Fruit fly (Drosophila melanogaster) whole organism, embryonic: Measurements from ENCODE around the gene OtopLc.

Source experiments
- Abd-B ChIP-seq: fragments of 200-800 bp; sonication (Bioruptor generic); optimal IDR thresholded peaks from 2 replicates; lab custom pipeline; 2018; ENCODE audit warnings: missing biosample characterization, mild to moderate bottlenecking, missing genetic modification characterization, moderate library complexity
- Atf6 ChIP-seq: fragments of 200-800 bp; sonication (Bioruptor generic); IDR thresholded peaks from 2 replicates; pipeline ENCODE4 v1.3.6; 2022; ENCODE audit warnings: missing biosample characterization, missing genetic modification characterization
- B-H1 ChIP-seq: fragments of 200-800 bp; sonication (Bioruptor generic); IDR thresholded peaks from 3 replicates; pipeline ENCODE4 v1.3.6; 2022; ENCODE audit warnings: missing biosample characterization, missing genetic modification characterization
- Bteb2 ChIP-seq: fragments of 200-800 bp; sonication (Bioruptor generic); optimal IDR thresholded peaks from 2 replicates; lab custom pipeline; 2016; ENCODE audit warnings: missing biosample characterization, missing genetic modification characterization
- CG10431 ChIP-seq: fragments of 200-800 bp; sonication (Bioruptor generic); optimal IDR thresholded peaks from 3 replicates; lab custom pipeline; 2018; ENCODE audit warnings: missing biosample characterization, mild to moderate bottlenecking, missing genetic modification characterization
- CG10959 ChIP-seq: fragments of 200-800 bp; sonication (Bioruptor generic); IDR thresholded peaks from 2 replicates; pipeline ENCODE4 v1.3.6; 2022; ENCODE audit warnings: missing biosample characterization, missing genetic modification characterization
- CG12744 ChIP-seq: fragments of 200-800 bp; sonication (Bioruptor generic); optimal IDR thresholded peaks from 2 replicates; lab custom pipeline; 2016; ENCODE audit warnings: missing biosample characterization, missing genetic modification characterization
- CG13123 ChIP-seq: fragments of 200-800 bp; sonication (Bioruptor generic); optimal IDR thresholded peaks from 2 replicates; lab custom pipeline; 2016; ENCODE audit warnings: missing biosample characterization, missing genetic modification characterization
- CG13894 ChIP-seq: fragments of 200-800 bp; sonication (Bioruptor generic); optimal IDR thresholded peaks from 3 replicates; lab custom pipeline; 2018; ENCODE audit warnings: missing biosample characterization, mild to moderate bottlenecking, missing genetic modification characterization, moderate library complexity
- CG14710 ChIP-seq: fragments of 200-800 bp; sonication (Bioruptor generic); optimal IDR thresholded peaks from 3 replicates; lab custom pipeline; 2019; ENCODE audit warnings: missing biosample characterization, mild to moderate bottlenecking, missing genetic modification characterization, moderate library complexity
- CG17385 ChIP-seq: fragments of 200-800 bp; sonication (Bioruptor generic); optimal IDR thresholded peaks from 3 replicates; lab custom pipeline; 2018; ENCODE audit warnings: missing biosample characterization, mild to moderate bottlenecking, missing genetic modification characterization
- CG1792 ChIP-seq: fragments of 200-800 bp; sonication (Bioruptor generic); optimal IDR thresholded peaks from 2 replicates; lab custom pipeline; 2016; ENCODE audit warnings: missing biosample characterization, missing genetic modification characterization
- CG18476 ChIP-seq: fragments of 200-800 bp; sonication (Bioruptor generic); optimal IDR thresholded peaks from 2 replicates; lab custom pipeline; 2016; ENCODE audit warnings: missing biosample characterization, mild to moderate bottlenecking, missing genetic modification characterization
- CG2712 ChIP-seq: fragments of 200-800 bp; optimal IDR thresholded peaks from 3 replicates; lab custom pipeline; 2019; ENCODE audit warnings: missing biosample characterization, mild to moderate bottlenecking, missing genetic modification characterization, moderate library complexity
- CG43689 ChIP-seq: fragments of 200-800 bp; sonication (Bioruptor generic); IDR thresholded peaks from 2 replicates; pipeline ENCODE4 v1.3.6; 2022; ENCODE audit warnings: missing biosample characterization, missing genetic modification characterization
- CG6689 ChIP-seq: fragments of 200-800 bp; sonication (Bioruptor generic); IDR thresholded peaks from 2 replicates; pipeline ENCODE4 v1.3.6; 2022; ENCODE audit warnings: missing biosample characterization, missing genetic modification characterization
- CG6813 ChIP-seq: fragments of 200-800 bp; sonication (Bioruptor generic); optimal IDR thresholded peaks from 2 replicates; lab custom pipeline; 2017; ENCODE audit warnings: missing biosample characterization, missing genetic modification characterization, mild to moderate bottlenecking, moderate library complexity, missing genetic modification reagents
- CG7556 ChIP-seq: fragments of 200-800 bp; sonication (Bioruptor generic); optimal IDR thresholded peaks from 2 replicates; lab custom pipeline; 2017; ENCODE audit warnings: missing biosample characterization, mild to moderate bottlenecking, missing genetic modification characterization
- CG8290 ChIP-seq, 3 experiments: fragments of 200-800 bp; sonication (Bioruptor generic); optimal IDR thresholded peaks; 2 replicates each; lab custom pipeline; 2016 to 2019; ENCODE audit warnings: missing biosample characterization in 3 of 3, missing genetic modification characterization in 3 of 3, mild to moderate bottlenecking in 2 of 3, moderate library complexity in 1 of 3
- Drgx ChIP-seq: fragments of 200-800 bp; sonication (Bioruptor generic); IDR thresholded peaks from 2 replicates; pipeline ENCODE4 v1.3.6; 2022; ENCODE audit warnings: missing biosample characterization, missing genetic modification characterization
- Ets97D ChIP-seq: fragments of 200-800 bp; sonication (Bioruptor generic); optimal IDR thresholded peaks from 3 replicates; lab custom pipeline; 2016; ENCODE audit warnings: missing biosample characterization, missing genetic modification characterization
- Fer2 ChIP-seq: fragments of 200-800 bp; sonication (Bioruptor generic); optimal IDR thresholded peaks from 2 replicates; lab custom pipeline; 2018; ENCODE audit warnings: missing biosample characterization, mild to moderate bottlenecking, missing genetic modification characterization, moderate library complexity
- Poxn ChIP-seq: fragments of 200-800 bp; sonication (Bioruptor generic); IDR thresholded peaks from 2 replicates; pipeline ENCODE4 v1.3.6; 2022; ENCODE audit warnings: missing biosample characterization, missing genetic modification characterization
- Ravus ChIP-seq: fragments of 200-800 bp; sonication (Bioruptor generic); IDR thresholded peaks from 2 replicates; pipeline ENCODE4 v1.3.6; 2022; ENCODE audit warnings: missing biosample characterization, missing genetic modification characterization
- Trl ChIP-seq, 3 experiments: fragments of >200 bp in 2 of 3; fragments of 200-800 bp in 1 of 3; sonication (Bioruptor generic) in 1 of 3; optimal IDR thresholded peaks; 2 replicates in 1 of 3; 3 replicates in 2 of 3; lab custom pipeline; 2016 to 2017; ENCODE audit warnings: missing biosample characterization in 1 of 3, missing genetic modification characterization in 1 of 3
- Vsx1 ChIP-seq: fragments of 200-800 bp; sonication (Bioruptor generic); optimal IDR thresholded peaks from 2 replicates; lab custom pipeline; 2017; ENCODE audit warnings: missing biosample characterization, mild to moderate bottlenecking, missing genetic modification characterization, missing genetic modification reagents
- ato ChIP-seq: fragments of 200-800 bp; sonication (Bioruptor generic); IDR thresholded peaks from 2 replicates; pipeline ENCODE4 v1.3.6; 2022; ENCODE audit warnings: missing biosample characterization, missing genetic modification characterization; ENCODE audit not compliant: partially characterized antibody
- bbx ChIP-seq: fragments of 200-800 bp; sonication (Bioruptor generic); IDR thresholded peaks from 2 replicates; pipeline ENCODE4 v1.3.6; 2022; ENCODE audit warnings: missing biosample characterization, missing genetic modification characterization; ENCODE audit not compliant: partially characterized antibody
- br ChIP-seq: fragments of >200 bp; optimal IDR thresholded peaks from 2 replicates; lab custom pipeline; 2017
- caup ChIP-seq: fragments of 200-800 bp; sonication (Bioruptor generic); optimal IDR thresholded peaks from 3 replicates; lab custom pipeline; 2017; ENCODE audit warnings: missing biosample characterization, mild to moderate bottlenecking, missing genetic modification characterization, moderate library complexity; ENCODE audit not compliant: severe bottlenecking
- chn ChIP-seq: fragments of 200-800 bp; sonication (Bioruptor generic); optimal IDR thresholded peaks from 2 replicates; lab custom pipeline; 2016; ENCODE audit warnings: missing biosample characterization, missing genetic modification characterization
- crp ChIP-seq, 2 experiments: fragments of 200-800 bp; sonication (Bioruptor generic); optimal IDR thresholded peaks; 2 replicates in 1 of 2; 3 replicates in 1 of 2; lab custom pipeline; 2017; ENCODE audit warnings: missing biosample characterization in 2 of 2, missing genetic modification characterization in 2 of 2, mild to moderate bottlenecking in 1 of 2, moderate library complexity in 1 of 2
- cwo ChIP-seq: fragments of 200-800 bp; sonication (Bioruptor generic); optimal IDR thresholded peaks from 3 replicates; lab custom pipeline; 2017; ENCODE audit warnings: missing biosample characterization, missing genetic modification characterization, mild to moderate bottlenecking, moderate library complexity, missing genetic modification reagents
- dati ChIP-seq: fragments of 200-800 bp; sonication (Bioruptor generic); IDR thresholded peaks from 2 replicates; pipeline ENCODE4 v1.3.6; 2022; ENCODE audit warnings: missing biosample characterization, missing genetic modification characterization
- esg ChIP-seq: fragments of 200-800 bp; sonication (Bioruptor generic); conservative IDR thresholded peaks from 2 replicates; pipeline ENCODE4 v1.3.6; 2022; ENCODE audit warnings: missing biosample characterization, missing genetic modification characterization
- grau ChIP-seq: fragments of 200-800 bp; optimal IDR thresholded peaks from 3 replicates; lab custom pipeline; 2019; ENCODE audit warnings: missing biosample characterization, mild to moderate bottlenecking, missing genetic modification characterization, moderate library complexity
- gsb ChIP-seq: fragments of 200-800 bp; sonication (Bioruptor generic); IDR thresholded peaks from 2 replicates; pipeline ENCODE4 v1.3.6; 2022; ENCODE audit warnings: missing biosample characterization, missing genetic modification characterization
- nerfin-1 ChIP-seq: fragments of 200-800 bp; sonication (Bioruptor generic); optimal IDR thresholded peaks from 3 replicates; lab custom pipeline; 2019; ENCODE audit warnings: missing biosample characterization, mild to moderate bottlenecking, missing genetic modification characterization, moderate library complexity
- nerfin-2 ChIP-seq: fragments of 200-800 bp; sonication (Bioruptor generic); IDR thresholded peaks from 2 replicates; pipeline ENCODE4 v1.3.6; 2022; ENCODE audit warnings: missing biosample characterization, missing genetic modification characterization; ENCODE audit not compliant: partially characterized antibody
- pho ChIP-seq: fragments of 200-800 bp; sonication (Bioruptor generic); optimal IDR thresholded peaks from 2 replicates; lab custom pipeline; 2016; ENCODE audit warnings: missing biosample characterization, missing genetic modification characterization
- pzg ChIP-seq: fragments of 200-800 bp; sonication (Bioruptor generic); optimal IDR thresholded peaks from 3 replicates; lab custom pipeline; 2018; ENCODE audit warnings: missing biosample characterization, mild to moderate bottlenecking, missing genetic modification characterization, moderate library complexity
- repo ChIP-seq: fragments of 200-800 bp; sonication (Bioruptor generic); optimal IDR thresholded peaks from 2 replicates; lab custom pipeline; 2016; ENCODE audit warnings: missing biosample characterization, missing genetic modification characterization
- sd ChIP-seq: fragments of 200-800 bp; sonication (Bioruptor generic); optimal IDR thresholded peaks from 3 replicates; lab custom pipeline; 2018; ENCODE audit warnings: missing biosample characterization, mild to moderate bottlenecking, missing genetic modification characterization, moderate library complexity
- sna ChIP-seq: fragments of 200-800 bp; sonication (Bioruptor generic); IDR thresholded peaks from 2 replicates; pipeline ENCODE4 v1.3.6; 2022; ENCODE audit warnings: missing biosample characterization, missing genetic modification characterization; ENCODE audit not compliant: partially characterized antibody
- tna ChIP-seq: fragments of 200-800 bp; sonication (Bioruptor generic); IDR thresholded peaks from 2 replicates; pipeline ENCODE4 v1.3.6; 2022; ENCODE audit warnings: missing biosample characterization, missing genetic modification characterization; ENCODE audit not compliant: partially characterized antibody
- unpg ChIP-seq: fragments of 200-800 bp; sonication (Bioruptor generic); optimal IDR thresholded peaks from 3 replicates; lab custom pipeline; 2018; ENCODE audit warnings: missing biosample characterization, mild to moderate bottlenecking, missing genetic modification characterization, moderate library complexity
- wek ChIP-seq: fragments of 200-800 bp; sonication (Bioruptor generic); optimal IDR thresholded peaks from 3 replicates; lab custom pipeline; 2018; ENCODE audit warnings: missing biosample characterization, mild to moderate bottlenecking, missing genetic modification characterization, moderate library complexity
- zen2 ChIP-seq: fragments of 200-800 bp; sonication (Bioruptor generic); IDR thresholded peaks from 3 replicates; pipeline ENCODE4 v1.3.6; 2022; ENCODE audit warnings: missing biosample characterization, missing genetic modification characterization; ENCODE audit not compliant: partially characterized antibody

Gene OtopLc

dm6 chrX:5662761-5663160 is at the start of gene OtopLc:
OtopLc (minus strand) TSS chrX:5662861.
- no peak for TF ChIP-seq CG13894 (tag; lab: Kevin White, UChicago)
- no peak for TF ChIP-seq pzg (GFP tag; lab: Kevin White, UChicago)
- TF ChIP-seq CG6813 (GFP tag; lab: Kevin White, UChicago), result no peak
- no peak for TF ChIP-seq caup (GFP tag; lab: Kevin White, UChicago)
- no peak for TF ChIP-seq CG12744 (GFP tag; lab: Kevin White, UChicago)
- TF ChIP-seq nerfin-1 (tag; lab: Kevin White, UChicago), result peak; percentile 75
- peak; percentile 43 for TF ChIP-seq CG17385 (GFP tag; lab: Kevin White, UChicago)
- TF ChIP-seq Abd-B (GFP tag; lab: Kevin White, UChicago), result no peak
- TF ChIP-seq Bteb2 (GFP tag; lab: Kevin White, UChicago), result no peak
- 0 out of 2 replicates have a peak, but pooled peaks have one; percentile 32 for TF ChIP-seq bbx (GFP tag; lab: Robert Waterston, UW)
- peak; percentile 6 for TF ChIP-seq sd (tag; lab: Kevin White, UChicago)
- TF ChIP-seq CG1792, result no peak
- peak; percentile 48 to 72 for TF ChIP-seq Trl (optimal IDR thresholded peaks at IDR 0.05; lab: Kevin White, UChicago)
- no peak for TF ChIP-seq Trl (GFP tag; optimal IDR thresholded peaks at IDR 0.05; lab: Kevin White, UChicago)

dm6 chrX:5705899-5706312 is 43.2 kb upstream of the OtopLc start:
- TF ChIP-seq Atf6 (peak; percentile 92), Poxn (peak; percentile 72), CG8290 (GFP tag; optimal IDR thresholded peaks at IDR 0.05; lab: Kevin White, UChicago) (no peak), CG8290 (tag; optimal IDR thresholded peaks at IDR 0.05; lab: Kevin White, UChicago) (peak in 1 of 2 experiments; percentile 92), wek (GFP tag; lab: Kevin White, UChicago) (peak; percentile 38), CG43689 (peak; percentile 78), nerfin-2 (no peak), CG6689 (GFP tag; lab: Robert Waterston, UW) (peak; percentile 93), CG2712 (tag; lab: Kevin White, UChicago) (peak; percentile 84), Vsx1 (peak; percentile 61), Drgx (peak; percentile 95), unpg (peak; percentile 86), esg (peak; percentile 89), chn (GFP tag; lab: Kevin White, UChicago) (peak; percentile 22), crp (GFP tag; optimal IDR thresholded peaks at IDR 0.05; lab: Kevin White, UChicago) (peak in 1 of 2 experiments; percentile 25), zen2 (GFP tag; lab: Robert Waterston, UW) (no peak), cwo (GFP tag; lab: Kevin White, UChicago) (peak; percentile 89), pho (GFP tag; lab: Kevin White, UChicago) (peak; percentile 47), grau (tag; lab: Kevin White, UChicago) (peak; percentile 81), repo (GFP tag; lab: Kevin White, UChicago) (peak; percentile 42), Ets97D (GFP tag; lab: Kevin White, UChicago) (no peak), CG14710 (tag; lab: Kevin White, UChicago) (peak; percentile 48), dati (peak; percentile 80), CG7556 (GFP tag; lab: Kevin White, UChicago) (peak; percentile 81), CG10959 (GFP tag; lab: Robert Waterston, UW) (peak; percentile 47), gsb (GFP tag; lab: Robert Waterston, UW) (peak; percentile 86), sna (GFP tag; lab: Robert Waterston, UW) (no peak), B-H1 (GFP tag; lab: Robert Waterston, UW) (peak; percentile 89), CG10431 (GFP tag; lab: Kevin White, UChicago) (no peak), br (lab: Kevin White, UChicago) (no peak), CG18476 (GFP tag; lab: Kevin White, UChicago) (peak; percentile 75), Fer2 (tag; lab: Kevin White, UChicago) (peak; percentile 47), ato (GFP tag; lab: Robert Waterston, UW) (no peak), Ravus (GFP tag; lab: Robert Waterston, UW) (peak; percentile 73), tna (GFP tag; lab: Robert Waterston, UW) (no peak), CG13123 (GFP tag; lab: Kevin White, UChicago) (no peak)
